Fruit fly (Drosophila melanogaster): ENCODE results near the gene pll.

dm6 chr3R:27293065-27293464 lies 40.1 kb upstream of the pll start:
- no peak for TF ChIP-seq CG8478 (optimal IDR thresholded peaks at IDR 0.05)
- no peak for TF ChIP-seq CTCF (optimal IDR thresholded peaks at IDR 0.05)

All from S2 (cell line).